Worm (Caenorhabditis elegans): Measurements from ENCODE around the gene W05E10.1.

W05E10.1 gene

DNA sequence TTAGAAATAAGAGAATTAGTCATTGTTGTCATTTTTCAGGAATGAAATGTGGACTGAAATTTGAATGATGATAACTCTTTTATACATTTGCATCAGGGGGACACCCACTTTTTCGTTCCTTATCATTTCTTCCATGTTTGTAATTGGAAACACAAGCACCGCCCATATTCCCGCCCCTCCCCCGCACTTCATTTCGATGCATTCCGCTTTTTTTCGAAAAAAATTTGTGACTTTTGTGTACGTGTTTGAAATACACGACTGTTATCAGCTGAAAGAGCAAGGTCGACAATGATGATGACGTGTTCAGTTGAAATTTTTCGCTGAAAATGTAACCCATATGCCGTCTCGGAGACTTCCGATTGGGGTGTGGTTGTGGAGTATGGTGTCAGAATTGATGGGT, 40.8 kb downstream of the W05E10.1 start, which contains the start of gene zip-10 (continued):
- 0 out of 2 replicates have a peak, but pooled peaks have one; percentile 16 for TF ChIP-seq lin-1 (GFP tag; IDR thresholded peaks at IDR 0.05)

DNA sequence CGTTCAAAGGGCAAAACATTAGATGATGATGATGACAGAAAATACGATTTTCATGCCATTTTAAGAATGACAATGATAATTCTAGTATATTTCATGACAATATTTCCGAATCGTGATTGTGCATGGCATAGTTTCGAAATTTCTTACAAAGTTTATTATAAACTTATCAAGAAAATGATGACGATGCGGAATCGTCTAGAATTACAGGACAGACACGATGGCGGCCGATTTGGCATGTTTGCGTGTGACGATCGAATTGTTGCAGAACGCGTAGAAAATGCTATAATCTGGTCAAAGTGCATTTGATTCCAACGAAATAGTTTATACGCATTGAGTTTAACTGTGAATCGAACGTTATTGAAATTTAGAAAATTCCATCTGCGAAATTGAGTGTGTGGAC, 42.2 kb downstream of the W05E10.1 start:
- TF ChIP-seq hlh-11 (tag; optimal IDR thresholded peaks at IDR 0.05) = peak; percentile 57
- TF ChIP-seq zip-11 (GFP tag; IDR thresholded peaks at IDR 0.05) = no peak
- TF ChIP-seq daf-16 (GFP tag; optimal IDR thresholded peaks at IDR 0.05) = no peak
- TF ChIP-seq daf-16 (tag; optimal IDR thresholded peaks at IDR 0.05) = peak; percentile 34
- peak; percentile 18 for TF ChIP-seq dve-1 (tag; optimal IDR thresholded peaks at IDR 0.05; ENCODE audit: insufficient read depth)
- TF ChIP-seq skn-1 (tag; optimal IDR thresholded peaks at IDR 0.05) = no peak
- TF ChIP-seq aha-1 (tag) = peak; percentile 82
- no peak for TF ChIP-seq ama-1 (optimal IDR thresholded peaks at IDR 0.05)
- no peak for TF ChIP-seq snpc-4 (tag; optimal IDR thresholded peaks at IDR 0.05)
- no peak for TF ChIP-seq nhr-111 (GFP tag; optimal IDR thresholded peaks at IDR 0.05)
- no peak for TF ChIP-seq nhr-102 (tag; optimal IDR thresholded peaks at IDR 0.05)
- TF ChIP-seq dmd-6 (GFP tag; IDR thresholded peaks at IDR 0.05) = peak; percentile 49; the same call in 1 of the 2 replicates

DNA sequence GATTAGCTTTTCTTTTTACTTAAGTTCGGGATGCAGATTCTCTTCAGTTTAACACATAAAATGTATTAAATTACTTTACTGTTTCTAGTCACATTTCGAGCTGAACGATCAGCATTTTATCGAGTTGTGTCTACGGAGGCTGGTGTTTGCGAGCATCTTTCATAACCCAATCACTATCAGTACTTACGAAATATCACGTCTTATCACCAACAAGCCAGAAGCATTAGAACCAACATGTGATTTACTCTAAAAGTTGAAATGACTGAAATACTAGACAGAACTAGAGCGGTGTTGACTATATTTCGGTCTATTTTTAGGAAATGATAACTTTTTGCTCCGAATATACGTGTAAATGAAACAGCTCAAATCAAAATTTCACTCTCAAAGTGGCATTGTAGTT, 43.1 kb downstream of the W05E10.1 start:
- TF ChIP-seq hlh-30 (tag; optimal IDR thresholded peaks at IDR 0.05; ENCODE audit: insufficient read depth) (peak; percentile 45), fos-1 (tag; optimal IDR thresholded peaks at IDR 0.05) (no peak), tag-97 (GFP tag; IDR thresholded peaks at IDR 0.05) (no peak), nhr-42 (GFP tag; IDR thresholded peaks at IDR 0.05) (no peak), dmd-6 (GFP tag; IDR thresholded peaks at IDR 0.05) (peak; percentile 81), php-3 (GFP tag; IDR thresholded peaks at IDR 0.05) (0 out of 2 replicates have a peak, but pooled peaks have one; percentile 51), zip-2 (tag; optimal IDR thresholded peaks at IDR 0.05) (no peak), mxl-3 (GFP tag; optimal IDR thresholded peaks at IDR 0.05) (no peak), gei-8 (GFP tag; optimal IDR thresholded peaks at IDR 0.05) (no peak), mdl-1 (tag; optimal IDR thresholded peaks at IDR 0.05) (peak in 1 of 2 experiments; percentile 20), zfp-3 (GFP tag; conservative IDR thresholded peaks at IDR 0.05) (no peak), pqm-1 (tag; optimal IDR thresholded peaks at IDR 0.05) (peak; percentile 91), zip-11 (GFP tag; IDR thresholded peaks at IDR 0.05) (no peak), nhr-28 (tag; optimal IDR thresholded peaks at IDR 0.05) (peak; percentile 75), mes-2 (tag; optimal IDR thresholded peaks at IDR 0.05; ENCODE audit: poor library complexity, severe bottlenecking) (peak; percentile 7), ztf-11 (tag; optimal IDR thresholded peaks at IDR 0.05) (no peak), vab-7 (GFP tag; IDR thresholded peaks at IDR 0.05) (no peak), daf-16 (GFP tag; optimal IDR thresholded peaks at IDR 0.05) (no peak), daf-16 (tag; optimal IDR thresholded peaks at IDR 0.05) (peak; percentile 77), dve-1 (tag; optimal IDR thresholded peaks at IDR 0.05; ENCODE audit: insufficient read depth) (peak; percentile 58), ceh-62 (tag; optimal IDR thresholded peaks at IDR 0.05) (no peak), saeg-2 (GFP tag; IDR thresholded peaks at IDR 0.05) (no peak), hlh-11 (tag; optimal IDR thresholded peaks at IDR 0.05) (peak; percentile 60), madf-5 (GFP tag; IDR thresholded peaks at IDR 0.05) (no peak), nhr-77 (tag; optimal IDR thresholded peaks at IDR 0.05) (peak; percentile 34), nhr-25 (tag; optimal IDR thresholded peaks at IDR 0.05; ENCODE audit: borderline replicate concordance, insufficient read depth) (no peak), Y48G9A.11 (GFP tag; IDR thresholded peaks at IDR 0.05) (no peak), nhr-48 (tag; optimal IDR thresholded peaks at IDR 0.05) (peak; percentile 18), hif-1 (tag; optimal IDR thresholded peaks at IDR 0.05) (peak in 1 of 2 experiments; percentile 12), T26A8.4 (GFP tag; IDR thresholded peaks at IDR 0.05) (no peak)

DNA sequence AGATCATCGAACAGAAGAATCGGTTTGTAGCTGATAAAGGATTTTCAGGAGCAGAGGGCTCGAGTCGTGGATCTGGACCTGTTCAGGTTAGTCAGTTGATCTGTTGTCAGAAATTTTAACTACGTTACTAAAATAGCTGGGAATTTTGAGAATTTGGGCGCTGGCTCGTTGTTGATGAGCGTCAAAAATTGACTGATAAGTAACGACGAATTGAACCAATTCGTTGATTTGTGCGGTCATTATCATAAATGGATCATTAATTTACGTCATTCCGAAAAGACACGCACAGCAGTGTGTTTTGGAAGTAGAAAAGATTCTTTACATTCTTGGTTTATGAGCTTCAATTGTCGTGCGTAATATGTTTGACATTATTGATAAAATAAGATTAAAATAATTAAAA, 43.7 kb downstream of the W05E10.1 start:
- TF ChIP-seq pqm-1 (tag; optimal IDR thresholded peaks at IDR 0.05) = peak; percentile 20
- TF ChIP-seq php-3 (GFP tag; IDR thresholded peaks at IDR 0.05) = peak; percentile 54; the same call in 1 of the 2 replicates
- TF ChIP-seq aha-1 (tag) = peak; percentile 46
- no peak for TF ChIP-seq F37D6.2 (tag; optimal IDR thresholded peaks at IDR 0.05)
- no peak for TF ChIP-seq nhr-10 (tag; optimal IDR thresholded peaks at IDR 0.05)
- TF ChIP-seq zfp-2 (tag; optimal IDR thresholded peaks at IDR 0.05) = no peak
- peak; percentile 49 for TF ChIP-seq hlh-11 (tag; optimal IDR thresholded peaks at IDR 0.05)
- peak; percentile 49 for TF ChIP-seq nhr-28 (tag; optimal IDR thresholded peaks at IDR 0.05)
- TF ChIP-seq spr-3 (GFP tag; optimal IDR thresholded peaks at IDR 0.05) = no peak
- TF ChIP-seq mdt-29 (GFP tag; IDR thresholded peaks at IDR 0.05) = no peak
- no peak for TF ChIP-seq saeg-2 (GFP tag; IDR thresholded peaks at IDR 0.05)
- no peak for TF ChIP-seq ztf-7 (tag; optimal IDR thresholded peaks at IDR 0.05)
- TF ChIP-seq nhr-48 (tag; optimal IDR thresholded peaks at IDR 0.05) = no peak
- no peak for TF ChIP-seq T20F7.1 (GFP tag; optimal IDR thresholded peaks at IDR 0.05)
- TF ChIP-seq dmd-6 (GFP tag; IDR thresholded peaks at IDR 0.05) = peak; percentile 72
- no peak for TF ChIP-seq D1046.2 (GFP tag; IDR thresholded peaks at IDR 0.05)
- no peak for TF ChIP-seq lin-39 (tag; optimal IDR thresholded peaks at IDR 0.05)

Measured in whole organism, L4 larva.